Worm (Caenorhabditis elegans) whole organism, young adult: Measurements from ENCODE around the gene F02H6.7.

Source experiments
- B0035.1 ChIP-seq: sonication (generic microtip); optimal IDR thresholded peaks from 2 replicates; lab custom pipeline; 2016; ENCODE audit warnings: missing genetic modification characterization, mild to moderate bottlenecking, missing compliant biosample characterization, missing genotype, missing genetic modification reagents
- F23B12.7 ChIP-seq: sonication (generic microtip); optimal IDR thresholded peaks from 2 replicates; lab custom pipeline; 2017; ENCODE audit warnings: missing genetic modification characterization, mild to moderate bottlenecking, missing compliant biosample characterization, antibody characterized with exemption, moderate library complexity; ENCODE audit not compliant: insufficient read depth
- aptf-2 ChIP-seq: fragments of 200-800 bp; sonication (Bioruptor generic); conservative IDR thresholded peaks from 2 replicates; pipeline ENCODE4 v1.3.6; 2022; ENCODE audit warnings: missing genetic modification reagents, missing genetic modification characterization, missing compliant biosample characterization
- efl-1 ChIP-seq: fragments of 150-350 bp; optimal IDR thresholded peaks from 2 replicates; lab custom pipeline; 2014; ENCODE audit warnings: missing biosample characterization, missing genetic modification reagents, missing genetic modification characterization
- hlh-26 ChIP-seq: fragments of 200-800 bp; sonication (Bioruptor generic); conservative IDR thresholded peaks from 2 replicates; pipeline ENCODE4 v1.3.6; 2022; ENCODE audit warnings: missing genetic modification reagents, missing genetic modification characterization, missing compliant biosample characterization
- nfya-1 ChIP-seq: sonication (generic microtip); optimal IDR thresholded peaks from 2 replicates; lab custom pipeline; 2017; ENCODE audit warnings: antibody characterized with exemption, missing compliant biosample characterization, missing genetic modification characterization, borderline replicate concordance; ENCODE audit not compliant: insufficient read depth
- nhr-120 ChIP-seq: fragments of 200-800 bp; sonication (Bioruptor generic); IDR thresholded peaks from 2 replicates; pipeline ENCODE4 v1.3.6; 2022; ENCODE audit warnings: missing genetic modification characterization, missing compliant biosample characterization
- pha-4 ChIP-seq: fragments of 150-350 bp; sonication (generic microtip); optimal IDR thresholded peaks from 2 replicates; lab custom pipeline; 2014; ENCODE audit warnings: missing biosample characterization, missing genetic modification reagents, missing genetic modification characterization
- unc-130 ChIP-seq: sonication (generic microtip); optimal IDR thresholded peaks from 2 replicates; lab custom pipeline; 2016; ENCODE audit warnings: missing genetic modification reagents, missing genetic modification characterization, missing compliant biosample characterization
- zfh-2 ChIP-seq: fragments of 200-800 bp; sonication (Bioruptor generic); conservative IDR thresholded peaks from 2 replicates; pipeline ENCODE4 v1.3.6; 2022; ENCODE audit warnings: missing genetic modification reagents, missing genetic modification characterization, missing compliant biosample characterization

- TF ChIP-seq pha-4 (no peak), unc-130 (GFP tag; lab: Kevin White, UChicago) (no peak), nhr-120 (no peak), hlh-26 (GFP tag; lab: Robert Waterston, UW) (no peak), nfya-1 (tag; lab: Kevin White, UChicago) (no peak), aptf-2 (GFP tag; lab: Robert Waterston, UW) (no peak), B0035.1 (tag; lab: Kevin White, UChicago) (no peak), F23B12.7 (tag; lab: Kevin White, UChicago) (no peak), efl-1 (no peak), zfh-2 (no peak)
These were observed at the start of gene F02H6.7 for ce11 chrIV:14228069-14228468.
